Worm (Caenorhabditis elegans) whole organism, late embryonic: ENCODE data around the gene C25A8.1.

Experiments
- K09A11.1 ChIP-seq: sonication (generic microtip); optimal IDR thresholded peaks from 2 replicates; lab custom pipeline; 2017; ENCODE audit warnings: antibody characterized with exemption, mild to moderate bottlenecking, missing genetic modification characterization, missing compliant biosample characterization; ENCODE audit not compliant: insufficient read depth
- ceh-18 ChIP-seq: sonication (generic microtip); optimal IDR thresholded peaks from 2 replicates; lab custom pipeline; 2016; ENCODE audit warnings: missing genetic modification characterization, missing compliant biosample characterization
- ceh-2 ChIP-seq: sonication (generic microtip); optimal IDR thresholded peaks from 2 replicates; lab custom pipeline; 2016; ENCODE audit warnings: missing genotype, missing genetic modification characterization, missing compliant biosample characterization
- ceh-48 ChIP-seq: sonication (generic microtip); optimal IDR thresholded peaks from 2 replicates; lab custom pipeline; 2016; ENCODE audit warnings: missing genetic modification characterization, inconsistent platforms, missing compliant biosample characterization
- ceh-9 ChIP-seq: sonication (generic microtip); optimal IDR thresholded peaks from 2 replicates; lab custom pipeline; 2016; ENCODE audit warnings: mild to moderate bottlenecking, missing genetic modification characterization, inconsistent platforms, missing compliant biosample characterization
- hlh-15 ChIP-seq: sonication (generic microtip); optimal IDR thresholded peaks from 2 replicates; lab custom pipeline; 2016; ENCODE audit warnings: missing genetic modification characterization, missing compliant biosample characterization
- hlh-8 ChIP-seq: sonication (generic microtip); optimal IDR thresholded peaks from 2 replicates; lab custom pipeline; 2016; ENCODE audit warnings: missing genotype, missing genetic modification characterization, missing compliant biosample characterization
- nfya-1 ChIP-seq: sonication (generic microtip); optimal IDR thresholded peaks from 2 replicates; lab custom pipeline; 2017; ENCODE audit warnings: missing genetic modification characterization, mild to moderate bottlenecking, missing compliant biosample characterization, antibody characterized with exemption, moderate library complexity
- pha-4 ChIP-seq: fragments of 150-350 bp; optimal IDR thresholded peaks from 2 replicates; lab custom pipeline; 2018; ENCODE audit warnings: missing biosample characterization, missing genetic modification reagents, missing genetic modification characterization
- pros-1 ChIP-seq: fragments of 150-350 bp; optimal IDR thresholded peaks from 2 replicates; lab custom pipeline; 2014; ENCODE audit warnings: missing biosample characterization, missing genetic modification reagents, missing genetic modification characterization

DNA sequence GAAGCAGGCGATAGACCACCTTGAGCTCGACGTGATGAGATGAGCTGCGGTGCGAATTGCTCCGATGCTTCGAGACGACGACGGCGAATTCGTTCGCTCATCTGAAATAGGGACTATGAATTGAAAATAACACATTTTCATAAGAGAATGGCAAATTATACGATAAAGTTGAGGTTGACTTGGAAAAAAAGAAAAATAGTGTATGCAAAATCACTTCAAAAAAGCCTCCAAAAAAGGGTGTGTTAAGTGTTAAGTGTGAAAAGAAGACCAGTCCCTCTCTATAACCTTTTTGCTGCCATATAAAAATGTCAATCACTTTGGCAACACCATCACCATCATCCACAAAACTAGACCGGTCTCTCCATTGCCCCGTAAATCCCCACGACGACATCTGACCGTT, 24.1 kb upstream of the C25A8.1 start, which contains the start of gene prkl-1:
- TF ChIP-seq hlh-8 (tag; lab: Kevin White, UChicago) (no peak), ceh-48 (tag; lab: Kevin White, UChicago) (no peak), ceh-9 (tag; lab: Kevin White, UChicago) (no peak), hlh-15 (tag; lab: Kevin White, UChicago) (no peak), K09A11.1 (tag; lab: Kevin White, UChicago) (no peak), ceh-2 (tag; lab: Kevin White, UChicago) (no peak), pros-1 (no peak), nfya-1 (no peak), pha-4 (tag; lab: Kevin White, UChicago) (no peak), ceh-18 (tag; lab: Kevin White, UChicago) (no peak)
